Fruit fly (Drosophila melanogaster) whole organism: ENCODE data around the gene Ucp4C.

Experiments
- CG8478 ChIP-seq: fragments of >200 bp; optimal IDR thresholded peaks from 2 replicates; lab custom pipeline; 2018; ENCODE audit warnings: inconsistent platforms
- Dll ChIP-seq: fragments of >200 bp; optimal IDR thresholded peaks from 2 replicates; lab custom pipeline; 2017
- EcR ChIP-seq, 2 experiments: fragments of >200 bp; optimal IDR thresholded peaks; 2 replicates each; lab custom pipeline; 2017; ENCODE audit warnings: missing biosample characterization in 2 of 2, missing genetic modification characterization in 2 of 2, missing genetic modification reagents in 2 of 2
- pan ChIP-seq: fragments of >200 bp; optimal IDR thresholded peaks from 2 replicates; lab custom pipeline; 2017
- psq ChIP-seq: fragments of >200 bp; optimal IDR thresholded peaks from 2 replicates; lab custom pipeline; 2017
- usp ChIP-seq: fragments of >200 bp; optimal IDR thresholded peaks from 2 replicates; lab custom pipeline; 2017; ENCODE audit warnings: missing biosample characterization, missing genetic modification characterization, mixed read lengths

Ucp4C gene

dm6 chr2L:5947504-5947903, 20.9 kb upstream of the Ucp4C start:
- TF ChIP-seq Dll (lab: Kevin White, UChicago) (no peak), usp (no peak), pan (lab: Kevin White, UChicago) (no peak), psq (lab: Kevin White, UChicago) (no peak), CG8478 (lab: Kevin White, UChicago) (no peak), EcR (GFP tag; optimal IDR thresholded peaks at IDR 0.05; lab: Kevin White, UChicago) (no peak)

dm6 chr2L:5948775-5949526, 19.4 kb upstream of the Ucp4C start, which contains the start of gene CG9044:
Gene CG9044 (plus strand): TSS chr2L:5949450.
- TF ChIP-seq Dll (lab: Kevin White, UChicago) = no peak
- no peak for TF ChIP-seq CG8478 (lab: Kevin White, UChicago)
- no peak for TF ChIP-seq EcR (GFP tag; optimal IDR thresholded peaks at IDR 0.05; lab: Kevin White, UChicago)
- TF ChIP-seq psq (lab: Kevin White, UChicago) = no peak
- no peak for TF ChIP-seq pan (lab: Kevin White, UChicago)
- no peak for TF ChIP-seq usp

dm6 chr2L:5956153-5956552, 12.2 kb upstream of the Ucp4C start, which contains the start of gene CG13999:
Gene CG13999 (minus strand): TSS chr2L:5956466.
- TF ChIP-seq pan (lab: Kevin White, UChicago) (no peak), EcR (GFP tag; optimal IDR thresholded peaks at IDR 0.05; lab: Kevin White, UChicago) (no peak), usp (no peak), CG8478 (lab: Kevin White, UChicago) (no peak), Dll (lab: Kevin White, UChicago) (no peak), psq (lab: Kevin White, UChicago) (no peak)

- TF ChIP-seq psq (lab: Kevin White, UChicago) (no peak), Dll (lab: Kevin White, UChicago) (no peak), pan (lab: Kevin White, UChicago) (no peak), CG8478 (lab: Kevin White, UChicago) (no peak), usp (no peak), EcR (GFP tag; optimal IDR thresholded peaks at IDR 0.05; lab: Kevin White, UChicago) (no peak)
Measured at dm6 chr2L:5956706-5957105, 11.7 kb upstream of the Ucp4C start, which contains the start of the genes CG13998 and Vm26Ab. Gene CG13998 (minus strand): TSS chr2L:5956819. Gene Vm26Ab (plus strand): TSS chr2L:5957004.

dm6 chr2L:5958581-5959177, 9.7 kb upstream of the Ucp4C start, which contains the start of gene Vm26Ac:
Gene Vm26Ac (minus strand): TSS chr2L:5958631.
- no peak for TF ChIP-seq psq (lab: Kevin White, UChicago)
- TF ChIP-seq EcR (GFP tag; optimal IDR thresholded peaks at IDR 0.05; lab: Kevin White, UChicago) = no peak
- no peak for TF ChIP-seq Dll (lab: Kevin White, UChicago)
- no peak for TF ChIP-seq pan (lab: Kevin White, UChicago)
- TF ChIP-seq CG8478 (lab: Kevin White, UChicago) = no peak
- no peak for TF ChIP-seq usp

- TF ChIP-seq pan (lab: Kevin White, UChicago) (no peak), CG8478 (lab: Kevin White, UChicago) (no peak), psq (lab: Kevin White, UChicago) (no peak), Dll (lab: Kevin White, UChicago) (no peak), EcR (GFP tag; optimal IDR thresholded peaks at IDR 0.05; lab: Kevin White, UChicago) (no peak), usp (no peak)
Measured at dm6 chr2L:5959863-5960658, 8.3 kb upstream of the Ucp4C start, which contains the start of gene Vm26Aa. Gene Vm26Aa (minus strand): TSS chr2L:5960340.

dm6 chr2L:5961169-5961918, 7.0 kb upstream of the Ucp4C start:
- no peak for TF ChIP-seq usp
- no peak for TF ChIP-seq EcR (GFP tag; optimal IDR thresholded peaks at IDR 0.05; lab: Kevin White, UChicago)
- no peak for TF ChIP-seq pan (lab: Kevin White, UChicago)
- TF ChIP-seq psq (lab: Kevin White, UChicago) = no peak
- TF ChIP-seq CG8478 (lab: Kevin White, UChicago) = no peak
- TF ChIP-seq Dll (lab: Kevin White, UChicago) = no peak

- TF ChIP-seq psq (lab: Kevin White, UChicago) (no peak), EcR (GFP tag; optimal IDR thresholded peaks at IDR 0.05; lab: Kevin White, UChicago) (no peak), pan (lab: Kevin White, UChicago) (no peak), usp (no peak), CG8478 (lab: Kevin White, UChicago) (no peak), Dll (lab: Kevin White, UChicago) (no peak)
Measured at dm6 chr2L:5963251-5963650, 5.1 kb upstream of the Ucp4C start.

- TF ChIP-seq psq (lab: Kevin White, UChicago) = no peak
- TF ChIP-seq usp = no peak
- TF ChIP-seq Dll (lab: Kevin White, UChicago) = no peak
- TF ChIP-seq pan (lab: Kevin White, UChicago) = no peak
- TF ChIP-seq EcR (GFP tag; optimal IDR thresholded peaks at IDR 0.05; lab: Kevin White, UChicago) = no peak
- no peak for TF ChIP-seq CG8478 (lab: Kevin White, UChicago)
Measured at dm6 chr2L:5964211-5964610, 4.2 kb upstream of the Ucp4C start.

- TF ChIP-seq usp (no peak), pan (lab: Kevin White, UChicago) (no peak), CG8478 (lab: Kevin White, UChicago) (no peak), EcR (GFP tag; optimal IDR thresholded peaks at IDR 0.05; lab: Kevin White, UChicago) (no peak), psq (lab: Kevin White, UChicago) (no peak), Dll (lab: Kevin White, UChicago) (no peak)
Measured at dm6 chr2L:5964851-5965250, 3.5 kb upstream of the Ucp4C start, which contains the start of gene psd. Gene psd (minus strand): TSS chr2L:5964951.
